Worm (Caenorhabditis elegans) whole organism, L2 larva: ENCODE measurements around the gene srh-200.

Experiments used
- ama-1 ChIP-seq: fragments of 150-350 bp; optimal IDR thresholded peaks from 2 replicates; lab custom pipeline; 2018; ENCODE audit warnings: inconsistent platforms
- fos-1 ChIP-seq: fragments of 150-350 bp; optimal IDR thresholded peaks from 2 replicates; lab custom pipeline; 2014; ENCODE audit warnings: missing biosample characterization, missing genetic modification characterization
- mdl-1 ChIP-seq, 2 experiments: fragments of 150-350 bp in 1 of 2; sonication (generic microtip) in 1 of 2; optimal IDR thresholded peaks; 2 replicates each; lab custom pipeline; 2017; ENCODE audit warnings: missing biosample characterization in 2 of 2, missing genetic modification characterization in 2 of 2
- nhr-11 ChIP-seq: fragments of 150-350 bp; optimal IDR thresholded peaks from 2 replicates; lab custom pipeline; 2014; ENCODE audit warnings: missing biosample characterization, missing genetic modification characterization
- sma-9 ChIP-seq, 2 experiments: fragments of 150-350 bp in 1 of 2; sonication (generic microtip) in 1 of 2; optimal IDR thresholded peaks; 2 replicates each; lab custom pipeline; 2014 to 2016; ENCODE audit warnings: missing genetic modification characterization in 2 of 2, mild to moderate bottlenecking in 1 of 2, missing biosample characterization in 1 of 2, missing compliant biosample characterization in 1 of 2, missing genetic modification reagents in 1 of 2, moderate library complexity in 1 of 2

DNA sequence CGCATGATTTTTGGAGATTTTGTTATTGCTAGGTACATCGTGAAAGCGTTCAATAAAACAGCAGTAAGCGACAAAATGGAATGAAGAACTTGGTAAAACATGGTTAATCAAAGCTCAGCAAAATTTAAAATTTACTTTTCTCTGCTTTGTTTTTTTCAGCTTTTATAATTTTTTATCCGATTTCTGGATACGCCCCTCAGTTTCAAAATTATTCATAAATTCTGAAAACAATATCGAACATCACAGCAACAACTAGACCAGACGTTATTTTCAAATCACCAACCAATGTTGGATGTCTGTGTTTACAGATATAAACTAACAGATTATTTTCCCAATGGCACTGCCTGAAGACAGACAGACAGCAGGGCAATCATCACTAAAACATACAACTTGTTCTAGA, 18.8 kb downstream of the srh-200 start, which contains the start of gene srd-31:
- no peak for TF ChIP-seq ama-1 (lab: Kevin White, UChicago)
- TF ChIP-seq mdl-1 (tag; optimal IDR thresholded peaks at IDR 0.05; lab: Kevin White, UChicago): no peak
- no peak for TF ChIP-seq sma-9 (GFP tag; optimal IDR thresholded peaks at IDR 0.05; lab: Kevin White, UChicago)
- TF ChIP-seq sma-9 (tag; optimal IDR thresholded peaks at IDR 0.05; lab: Kevin White, UChicago): no peak
- TF ChIP-seq nhr-11: no peak
- TF ChIP-seq fos-1 (tag; lab: Kevin White, UChicago): no peak
